Fruit fly (Drosophila melanogaster) whole organism, embryonic: ENCODE measurements around the gene RtcB.
A peak's percentile ranks its signal among the peaks of the same experiment; 100 is the strongest.

Source experiments
- Adf1 ChIP-seq: fragments of 200-800 bp; sonication (Bioruptor generic); IDR thresholded peaks from 2 replicates; pipeline ENCODE4 v1.3.6; 2022; ENCODE audit warnings: missing biosample characterization, missing genetic modification characterization
- Bteb2 ChIP-seq: fragments of 200-800 bp; sonication (Bioruptor generic); optimal IDR thresholded peaks from 2 replicates; lab custom pipeline; 2016; ENCODE audit warnings: missing biosample characterization, missing genetic modification characterization
- CG14014 ChIP-seq: fragments of 200-800 bp; sonication (Bioruptor generic); IDR thresholded peaks from 2 replicates; pipeline ENCODE4 v1.3.6; 2022; ENCODE audit warnings: missing biosample characterization, missing genetic modification characterization
- CG14965 ChIP-seq: fragments of 200-800 bp; sonication (Bioruptor generic); optimal IDR thresholded peaks from 2 replicates; lab custom pipeline; 2016; ENCODE audit warnings: missing biosample characterization, missing genetic modification characterization, borderline replicate concordance
- CG15011 ChIP-seq: fragments of 200-800 bp; sonication (Bioruptor generic); optimal IDR thresholded peaks from 3 replicates; lab custom pipeline; 2018; ENCODE audit warnings: missing biosample characterization, mild to moderate bottlenecking, missing genetic modification characterization
- CG15269 ChIP-seq: fragments of 200-800 bp; sonication (Bioruptor generic); optimal IDR thresholded peaks from 2 replicates; lab custom pipeline; 2018; ENCODE audit warnings: missing biosample characterization, mild to moderate bottlenecking, missing genetic modification characterization, moderate library complexity
- CG15514 ChIP-seq: fragments of 200-800 bp; sonication (Bioruptor generic); optimal IDR thresholded peaks from 3 replicates; lab custom pipeline; 2017; ENCODE audit warnings: missing biosample characterization, missing genetic modification characterization, mild to moderate bottlenecking, moderate library complexity, missing genetic modification reagents
- CG15601 ChIP-seq: fragments of 200-800 bp; sonication (Bioruptor generic); optimal IDR thresholded peaks from 3 replicates; lab custom pipeline; 2019; ENCODE audit warnings: missing biosample characterization, mild to moderate bottlenecking, missing genetic modification characterization, moderate library complexity
- CG3065 ChIP-seq: fragments of 200-800 bp; sonication (Bioruptor generic); optimal IDR thresholded peaks from 2 replicates; lab custom pipeline; 2016; ENCODE audit warnings: missing biosample characterization, missing genetic modification characterization
- CG32532 ChIP-seq: fragments of 200-800 bp; sonication (Bioruptor generic); IDR thresholded peaks from 2 replicates; pipeline ENCODE4 v1.3.6; 2022; ENCODE audit warnings: missing biosample characterization, missing genetic modification characterization
- CG33213 ChIP-seq: fragments of 200-800 bp; sonication (Bioruptor generic); optimal IDR thresholded peaks from 3 replicates; lab custom pipeline; 2016; ENCODE audit warnings: missing biosample characterization, missing genetic modification characterization
- CG33557 ChIP-seq: fragments of 200-800 bp; sonication (Bioruptor generic); optimal IDR thresholded peaks from 2 replicates; lab custom pipeline; 2019; ENCODE audit warnings: missing biosample characterization, mild to moderate bottlenecking, missing genetic modification characterization, moderate library complexity
- CG34422 ChIP-seq: fragments of 200-800 bp; sonication (Bioruptor generic); IDR thresholded peaks from 3 replicates; pipeline ENCODE4 v1.3.6; 2022; ENCODE audit warnings: missing biosample characterization, missing genetic modification characterization
- CG4707 ChIP-seq: fragments of 200-800 bp; sonication (Bioruptor generic); optimal IDR thresholded peaks from 2 replicates; lab custom pipeline; 2018; ENCODE audit warnings: missing biosample characterization, mild to moderate bottlenecking, missing genetic modification characterization, moderate library complexity
- CG4730 ChIP-seq: fragments of 200-800 bp; sonication (Bioruptor generic); IDR thresholded peaks from 2 replicates; pipeline ENCODE4 v1.3.6; 2022; ENCODE audit warnings: missing biosample characterization, missing genetic modification characterization
- CG4820 ChIP-seq: fragments of 200-800 bp; sonication (Bioruptor generic); optimal IDR thresholded peaks from 3 replicates; lab custom pipeline; 2016; ENCODE audit warnings: missing biosample characterization, missing genetic modification characterization
- CG5953 ChIP-seq: fragments of 200-800 bp; sonication (Bioruptor generic); IDR thresholded peaks from 2 replicates; pipeline ENCODE4 v1.3.6; 2022; ENCODE audit warnings: missing biosample characterization, missing genetic modification characterization
- CG6689 ChIP-seq: fragments of 200-800 bp; sonication (Bioruptor generic); IDR thresholded peaks from 2 replicates; pipeline ENCODE4 v1.3.6; 2022; ENCODE audit warnings: missing biosample characterization, missing genetic modification characterization
- CG8089 ChIP-seq: fragments of 200-800 bp; sonication (Bioruptor generic); optimal IDR thresholded peaks from 3 replicates; lab custom pipeline; 2016; ENCODE audit warnings: missing biosample characterization, missing genetic modification characterization
- CG8388 ChIP-seq: fragments of 200-800 bp; sonication (Bioruptor generic); optimal IDR thresholded peaks from 2 replicates; lab custom pipeline; 2019; ENCODE audit warnings: missing biosample characterization, mild to moderate bottlenecking, missing genetic modification characterization, moderate library complexity
- CG8478 ChIP-seq: fragments of >200 bp; optimal IDR thresholded peaks from 2 replicates; lab custom pipeline; 2018
- CG9437 ChIP-seq: fragments of 200-800 bp; sonication (Bioruptor generic); optimal IDR thresholded peaks from 2 replicates; lab custom pipeline; 2018; ENCODE audit warnings: missing biosample characterization, mild to moderate bottlenecking, missing genetic modification characterization
- Doc2 ChIP-seq: fragments of 200-800 bp; sonication (Bioruptor generic); IDR thresholded peaks from 2 replicates; pipeline ENCODE4 v1.3.6; 2022; ENCODE audit warnings: missing biosample characterization, missing genetic modification characterization
- Ets65A ChIP-seq: fragments of 200-800 bp; sonication (Bioruptor generic); peaks from one replicate; lab custom pipeline; 2016; ENCODE audit warnings: missing biosample characterization, missing genetic modification characterization
- Ets97D ChIP-seq: fragments of 200-800 bp; sonication (Bioruptor generic); optimal IDR thresholded peaks from 3 replicates; lab custom pipeline; 2016; ENCODE audit warnings: missing biosample characterization, missing genetic modification characterization
- Hand ChIP-seq: fragments of 200-800 bp; sonication (Bioruptor generic); optimal IDR thresholded peaks from 2 replicates; lab custom pipeline; 2017; ENCODE audit warnings: mild to moderate bottlenecking, missing biosample characterization, missing genetic modification reagents, missing genetic modification characterization
- Hr3 ChIP-seq: fragments of 200-800 bp; sonication (Bioruptor generic); optimal IDR thresholded peaks from 3 replicates; lab custom pipeline; 2016; ENCODE audit warnings: missing biosample characterization, missing genetic modification characterization
- Hr78 ChIP-seq, 2 experiments: fragments of 200-800 bp in 1 of 2; fragments of >200 bp in 1 of 2; sonication (Bioruptor generic) in 1 of 2; optimal IDR thresholded peaks; 2 replicates each; lab custom pipeline; 2017 to 2019; ENCODE audit warnings: missing biosample characterization in 2 of 2, missing genetic modification characterization in 2 of 2, mild to moderate bottlenecking in 1 of 2, moderate library complexity in 1 of 2
- Kr ChIP-seq: fragments of 200-800 bp; sonication (Bioruptor generic); optimal IDR thresholded peaks from 2 replicates; lab custom pipeline; 2017; ENCODE audit warnings: missing biosample characterization, mild to moderate bottlenecking, missing genetic modification characterization
- Med ChIP-seq: fragments of 200-800 bp; sonication (Bioruptor generic); peaks from one replicate; lab custom pipeline; 2016; ENCODE audit warnings: missing biosample characterization, missing genetic modification characterization, mild to moderate bottlenecking, inconsistent platforms, moderate library complexity
- Nf-YA ChIP-seq: fragments of 200-800 bp; sonication (Bioruptor generic); IDR thresholded peaks from 2 replicates; pipeline ENCODE4 v1.3.6; 2022; ENCODE audit warnings: missing biosample characterization, missing genetic modification characterization
- Nf-YB ChIP-seq: fragments of 200-800 bp; sonication (Bioruptor generic); optimal IDR thresholded peaks from 3 replicates; lab custom pipeline; 2019; ENCODE audit warnings: missing biosample characterization, mild to moderate bottlenecking, missing genetic modification characterization, moderate library complexity
- Usf ChIP-seq: fragments of 200-800 bp; sonication (Bioruptor generic); optimal IDR thresholded peaks from 2 replicates; lab custom pipeline; 2017; ENCODE audit warnings: missing genotype, missing biosample characterization, missing genetic modification characterization
- bsh ChIP-seq, 2 experiments: fragments of 200-800 bp; sonication (Bioruptor generic); optimal IDR thresholded peaks; 2 replicates each; lab custom pipeline; 2017 to 2018; ENCODE audit warnings: mild to moderate bottlenecking in 2 of 2, missing biosample characterization in 2 of 2, missing genetic modification characterization in 2 of 2, moderate library complexity in 1 of 2
- cwo ChIP-seq: fragments of 200-800 bp; sonication (Bioruptor generic); optimal IDR thresholded peaks from 3 replicates; lab custom pipeline; 2017; ENCODE audit warnings: missing biosample characterization, missing genetic modification characterization, mild to moderate bottlenecking, moderate library complexity, missing genetic modification reagents
- dm ChIP-seq: fragments of 200-800 bp; sonication (Bioruptor generic); optimal IDR thresholded peaks from 3 replicates; lab custom pipeline; 2016; ENCODE audit warnings: missing biosample characterization, missing genetic modification characterization
- fru ChIP-seq: fragments of >200 bp; optimal IDR thresholded peaks from 2 replicates; lab custom pipeline; 2017
- ham ChIP-seq: fragments of 200-800 bp; sonication (Bioruptor generic); IDR thresholded peaks from 2 replicates; pipeline ENCODE4 v1.3.6; 2022; ENCODE audit warnings: missing biosample characterization, missing genetic modification characterization
- hth ChIP-seq: fragments of >200 bp; optimal IDR thresholded peaks from 2 replicates; lab custom pipeline; 2017; ENCODE audit warnings: inconsistent platforms
- luna ChIP-seq: fragments of 200-800 bp; sonication (Bioruptor generic); optimal IDR thresholded peaks from 2 replicates; lab custom pipeline; 2016; ENCODE audit warnings: missing biosample characterization, missing genetic modification characterization
- nerfin-1 ChIP-seq: fragments of 200-800 bp; sonication (Bioruptor generic); optimal IDR thresholded peaks from 3 replicates; lab custom pipeline; 2019; ENCODE audit warnings: missing biosample characterization, mild to moderate bottlenecking, missing genetic modification characterization, moderate library complexity
- oc ChIP-seq: fragments of 200-800 bp; sonication (Bioruptor generic); optimal IDR thresholded peaks from 2 replicates; lab custom pipeline; 2018; ENCODE audit warnings: missing biosample characterization, mild to moderate bottlenecking, missing genetic modification characterization, moderate library complexity
- otp ChIP-seq: fragments of 200-800 bp; sonication (Bioruptor generic); IDR thresholded peaks from 3 replicates; pipeline ENCODE4, ENCODE4 v1.3.6; 2022; ENCODE audit warnings: missing biosample characterization, missing genetic modification characterization
- pfk ChIP-seq: fragments of 200-800 bp; sonication (Bioruptor generic); optimal IDR thresholded peaks from 2 replicates; lab custom pipeline; 2018; ENCODE audit warnings: missing biosample characterization, mild to moderate bottlenecking, missing genetic modification characterization, moderate library complexity
- pros ChIP-seq: fragments of 200-800 bp; sonication (Bioruptor generic); optimal IDR thresholded peaks from 3 replicates; lab custom pipeline; 2019; ENCODE audit warnings: missing biosample characterization, mild to moderate bottlenecking, missing genetic modification characterization, moderate library complexity
- schlank ChIP-seq: fragments of 200-800 bp; sonication (Bioruptor generic); optimal IDR thresholded peaks from 2 replicates; lab custom pipeline; 2018; ENCODE audit warnings: missing biosample characterization, mild to moderate bottlenecking, missing genetic modification characterization
- tap ChIP-seq: fragments of 200-800 bp; optimal IDR thresholded peaks from 3 replicates; lab custom pipeline; 2019; ENCODE audit warnings: missing biosample characterization, mild to moderate bottlenecking, missing genetic modification characterization, moderate library complexity
- tll ChIP-seq, 2 experiments: fragments of 200-800 bp in 1 of 2; fragments of >200 bp in 1 of 2; sonication (Bioruptor generic) in 1 of 2; optimal IDR thresholded peaks; 2 replicates each; lab custom pipeline; 2017 to 2019; ENCODE audit warnings: missing biosample characterization in 2 of 2, missing genetic modification characterization in 2 of 2, mild to moderate bottlenecking in 1 of 2, moderate library complexity in 1 of 2
- wor ChIP-seq: fragments of 200-800 bp; sonication (Bioruptor generic); IDR thresholded peaks from 2 replicates; pipeline ENCODE4 v1.3.6; 2022; ENCODE audit warnings: missing biosample characterization, missing genetic modification characterization
- zen ChIP-seq: fragments of 200-800 bp; sonication (Bioruptor generic); optimal IDR thresholded peaks from 3 replicates; lab custom pipeline; 2018; ENCODE audit warnings: missing biosample characterization, mild to moderate bottlenecking, missing genetic modification characterization, moderate library complexity
- zfh2 ChIP-seq: fragments of 200-800 bp; sonication (Bioruptor generic); optimal IDR thresholded peaks from 2 replicates; lab custom pipeline; 2016; ENCODE audit warnings: missing biosample characterization, missing genetic modification characterization

The RtcB gene

dm6 chr2L:19459404-19459803, 29.0 kb downstream of the RtcB start:
- TF ChIP-seq otp, result no peak
- no peak for TF ChIP-seq CG15601 (tag; lab: Kevin White, UChicago)
- no peak for TF ChIP-seq CG9437 (GFP tag; lab: Kevin White, UChicago)
- no peak for TF ChIP-seq tap (tag; lab: Kevin White, UChicago)
- no peak for TF ChIP-seq Ets97D (GFP tag; lab: Kevin White, UChicago)
- no peak for TF ChIP-seq pfk (GFP tag; lab: Kevin White, UChicago)
- no peak for TF ChIP-seq schlank (tag; lab: Kevin White, UChicago)
- no peak for TF ChIP-seq CG4820 (GFP tag; lab: Kevin White, UChicago)
- no peak for TF ChIP-seq Adf1 (GFP tag; lab: Robert Waterston, UW)
- TF ChIP-seq CG4707 (GFP tag; lab: Kevin White, UChicago), result no peak
- no peak for TF ChIP-seq CG15011 (GFP tag; lab: Kevin White, UChicago)
- TF ChIP-seq Hr78 (GFP tag; optimal IDR thresholded peaks at IDR 0.05; lab: Kevin White, UChicago), result no peak
- no peak for TF ChIP-seq fru
- TF ChIP-seq CG15269 (tag; lab: Kevin White, UChicago), result no peak
- TF ChIP-seq CG3065 (GFP tag; lab: Kevin White, UChicago), result no peak
- TF ChIP-seq Hand (GFP tag; lab: Kevin White, UChicago), result no peak
- TF ChIP-seq oc (tag; lab: Kevin White, UChicago), result no peak
- no peak for TF ChIP-seq dm (GFP tag; lab: Kevin White, UChicago)
- peak; percentile 5 for TF ChIP-seq Nf-YB (GFP tag; lab: Kevin White, UChicago)
- TF ChIP-seq CG6689 (GFP tag; lab: Robert Waterston, UW), result no peak
- TF ChIP-seq CG8478 (lab: Kevin White, UChicago), result no peak
- TF ChIP-seq Doc2 (GFP tag; lab: Robert Waterston, UW), result no peak
- TF ChIP-seq cwo, result no peak
- TF ChIP-seq CG5953 (GFP tag; lab: Robert Waterston, UW), result no peak
- TF ChIP-seq pros, result peak; percentile 84
- TF ChIP-seq zfh2 (GFP tag; lab: Kevin White, UChicago), result no peak
- no peak for TF ChIP-seq Nf-YA (GFP tag; lab: Robert Waterston, UW)
- no peak for TF ChIP-seq wor (GFP tag; lab: Robert Waterston, UW)
- TF ChIP-seq tll (GFP tag; optimal IDR thresholded peaks at IDR 0.05; lab: Kevin White, UChicago), result peak in 1 of 2 experiments; percentile 40
- no peak for TF ChIP-seq CG34422
- TF ChIP-seq bsh (GFP tag; optimal IDR thresholded peaks at IDR 0.05; lab: Kevin White, UChicago), result no peak
- no peak for TF ChIP-seq Med
- no peak for TF ChIP-seq CG8089
- no peak for TF ChIP-seq ham
- no peak for TF ChIP-seq CG8388 (GFP tag; lab: Kevin White, UChicago)
- TF ChIP-seq Usf (GFP tag; lab: Kevin White, UChicago), result no peak
- TF ChIP-seq CG14965, result no peak
- TF ChIP-seq Bteb2, result no peak
- peak; percentile 52 for TF ChIP-seq Kr (GFP tag; lab: Kevin White, UChicago)
- TF ChIP-seq CG14014 (GFP tag; lab: Robert Waterston, UW), result no peak
- peak; percentile 14 for TF ChIP-seq nerfin-1 (tag; lab: Kevin White, UChicago)
- no peak for TF ChIP-seq CG33213
- TF ChIP-seq luna (GFP tag; lab: Kevin White, UChicago), result no peak
- TF ChIP-seq CG15514 (GFP tag; lab: Kevin White, UChicago), result no peak
- peak; percentile 1 for TF ChIP-seq hth (lab: Kevin White, UChicago)
- peak; percentile 34 for TF ChIP-seq zen (tag; lab: Kevin White, UChicago)
- no peak for TF ChIP-seq CG4730
- TF ChIP-seq Ets65A (GFP tag; lab: Kevin White, UChicago), result peak; percentile 2
- TF ChIP-seq Hr3 (GFP tag; lab: Kevin White, UChicago), result no peak
- TF ChIP-seq CG32532 (GFP tag; lab: Robert Waterston, UW), result no peak
- TF ChIP-seq CG33557 (GFP tag; lab: Kevin White, UChicago), result no peak
